Worm (Caenorhabditis elegans) whole organism, early embryonic: ENCODE results near the gene vap-1.

Experiments
- ama-1 ChIP-seq: fragments of 150-350 bp; optimal IDR thresholded peaks from 2 replicates; lab custom pipeline; 2014
- ceh-36 ChIP-seq: sonication (generic microtip); optimal IDR thresholded peaks from 2 replicates; lab custom pipeline; 2016; ENCODE audit warnings: missing genetic modification characterization, inconsistent platforms, missing compliant biosample characterization
- flt-1 ChIP-seq: fragments of 200-800 bp; sonication (Bioruptor generic); IDR thresholded peaks from 2 replicates; pipeline ENCODE4 v1.3.6; 2022; ENCODE audit warnings: missing genetic modification characterization, missing compliant biosample characterization
- pes-1 ChIP-seq: fragments of 200-800 bp; sonication (Bioruptor generic); IDR thresholded peaks from 2 replicates; pipeline ENCODE4 v1.3.6; 2022; ENCODE audit warnings: missing genetic modification reagents, missing genetic modification characterization, missing compliant biosample characterization
- sea-1 ChIP-seq: fragments of 200-800 bp; sonication (Bioruptor generic); conservative IDR thresholded peaks from 2 replicates; pipeline ENCODE4 v1.3.6; 2022; ENCODE audit warnings: missing genetic modification characterization, missing compliant biosample characterization
- tbx-37 ChIP-seq: fragments of 200-800 bp; sonication (Bioruptor generic); conservative IDR thresholded peaks from 2 replicates; pipeline ENCODE4 v1.3.6; 2022; ENCODE audit warnings: missing genetic modification reagents, missing genetic modification characterization, missing compliant biosample characterization

DNA sequence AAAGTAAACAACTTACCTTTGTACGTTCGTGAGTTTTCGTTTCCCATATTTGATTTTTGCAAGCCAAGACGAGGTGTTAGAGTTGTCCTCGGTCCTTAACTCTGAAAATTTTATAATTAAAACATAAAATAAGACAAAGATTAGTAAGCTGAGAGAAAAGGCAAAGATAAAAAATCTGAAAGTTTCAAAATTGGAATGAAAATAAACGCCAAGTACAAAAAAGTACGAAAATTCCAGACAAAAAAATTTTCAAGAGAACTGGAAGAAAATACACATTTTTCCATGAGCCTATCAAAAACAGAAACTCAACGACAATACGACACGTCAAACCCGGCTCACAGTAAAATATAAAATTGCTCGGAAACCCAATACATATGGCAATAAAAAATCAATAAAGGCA is 4.8 kb downstream of the vap-1 start, which contains the start of gene F10D7.5:
- TF ChIP-seq pes-1 (GFP tag; lab: Robert Waterston, UW) (no peak), ama-1 (lab: Kevin White, UChicago) (no peak), tbx-37 (GFP tag; lab: Robert Waterston, UW) (no peak), sea-1 (GFP tag; lab: Robert Waterston, UW) (no peak), ceh-36 (tag; lab: Kevin White, UChicago) (no peak), flt-1 (GFP tag; lab: Robert Waterston, UW) (no peak)
